Fruit fly (Drosophila melanogaster) whole organism, embryonic: ENCODE measurements around the gene rk.

Experiments used
- Abd-B ChIP-seq: fragments of 200-800 bp; sonication (Bioruptor generic); optimal IDR thresholded peaks from 2 replicates; lab custom pipeline; 2018; ENCODE audit warnings: missing biosample characterization, mild to moderate bottlenecking, missing genetic modification characterization, moderate library complexity
- Antp ChIP-seq: fragments of 200-800 bp; sonication (Bioruptor generic); optimal IDR thresholded peaks from 3 replicates; lab custom pipeline; 2016; ENCODE audit warnings: missing biosample characterization, missing genetic modification characterization
- Blimp-1 ChIP-seq: fragments of 200-800 bp; sonication (Bioruptor generic); optimal IDR thresholded peaks from 3 replicates; lab custom pipeline; 2018; ENCODE audit warnings: missing biosample characterization, missing genetic modification characterization, mild to moderate bottlenecking, moderate library complexity, missing genetic modification reagents
- CG10366 ChIP-seq: fragments of 200-800 bp; sonication (Bioruptor generic); IDR thresholded peaks from 2 replicates; pipeline ENCODE4 v1.3.6; 2022; ENCODE audit warnings: missing biosample characterization, missing genetic modification characterization
- CG10565 ChIP-seq: fragments of 200-800 bp; sonication (Bioruptor generic); optimal IDR thresholded peaks from 3 replicates; lab custom pipeline; 2016; ENCODE audit warnings: missing biosample characterization, mild to moderate bottlenecking, missing genetic modification characterization
- CG11093 ChIP-seq: fragments of 200-800 bp; sonication (Bioruptor generic); IDR thresholded peaks from 3 replicates; pipeline ENCODE4 v1.3.6; 2022; ENCODE audit warnings: missing biosample characterization, missing genetic modification characterization
- CG11456 ChIP-seq: fragments of 200-800 bp; sonication (Bioruptor generic); IDR thresholded peaks from 3 replicates; pipeline ENCODE4 v1.3.6; 2022; ENCODE audit warnings: missing biosample characterization, missing genetic modification characterization
- CG18011 ChIP-seq: fragments of 200-800 bp; sonication (Bioruptor generic); optimal IDR thresholded peaks from 2 replicates; lab custom pipeline; 2017; ENCODE audit warnings: missing biosample characterization, missing genetic modification characterization, mild to moderate bottlenecking, moderate library complexity, missing genotype
- CG18262 ChIP-seq: fragments of 200-800 bp; optimal IDR thresholded peaks from 3 replicates; lab custom pipeline; 2019; ENCODE audit warnings: missing biosample characterization, mild to moderate bottlenecking, missing genetic modification characterization, moderate library complexity
- CG2712 ChIP-seq: fragments of 200-800 bp; optimal IDR thresholded peaks from 3 replicates; lab custom pipeline; 2019; ENCODE audit warnings: missing biosample characterization, mild to moderate bottlenecking, missing genetic modification characterization, moderate library complexity
- CG33213 ChIP-seq: fragments of 200-800 bp; sonication (Bioruptor generic); optimal IDR thresholded peaks from 3 replicates; lab custom pipeline; 2016; ENCODE audit warnings: missing biosample characterization, missing genetic modification characterization
- CG4424 ChIP-seq: fragments of 200-800 bp; sonication (Bioruptor generic); optimal IDR thresholded peaks from 3 replicates; lab custom pipeline; 2016; ENCODE audit warnings: missing biosample characterization, missing genetic modification characterization
- CG4730 ChIP-seq: fragments of 200-800 bp; sonication (Bioruptor generic); IDR thresholded peaks from 2 replicates; pipeline ENCODE4 v1.3.6; 2022; ENCODE audit warnings: missing biosample characterization, missing genetic modification characterization
- CG5245 ChIP-seq: fragments of 200-800 bp; sonication (Bioruptor generic); optimal IDR thresholded peaks from 3 replicates; lab custom pipeline; 2016; ENCODE audit warnings: missing biosample characterization, missing genetic modification characterization
- CG9797 ChIP-seq: fragments of 200-800 bp; sonication (Bioruptor generic); optimal IDR thresholded peaks from 3 replicates; lab custom pipeline; 2018; ENCODE audit warnings: missing biosample characterization, mild to moderate bottlenecking, missing genetic modification characterization
- Dll ChIP-seq: fragments of 200-800 bp; sonication (Bioruptor generic); IDR thresholded peaks from 4 replicates; pipeline ENCODE4 v1.3.6; 2022; ENCODE audit warnings: missing biosample characterization, missing genetic modification characterization; ENCODE audit not compliant: partially characterized antibody
- Drgx ChIP-seq: fragments of 200-800 bp; sonication (Bioruptor generic); IDR thresholded peaks from 2 replicates; pipeline ENCODE4 v1.3.6; 2022; ENCODE audit warnings: missing biosample characterization, missing genetic modification characterization
- Ets65A ChIP-seq: fragments of 200-800 bp; sonication (Bioruptor generic); peaks from one replicate; lab custom pipeline; 2016; ENCODE audit warnings: missing biosample characterization, missing genetic modification characterization
- HLH4C ChIP-seq: fragments of 200-800 bp; sonication (Bioruptor generic); IDR thresholded peaks from 3 replicates; pipeline ENCODE4 v1.3.6; 2022; ENCODE audit warnings: missing biosample characterization, missing genetic modification characterization; ENCODE audit not compliant: partially characterized antibody
- NC2α ChIP-seq: fragments of 200-800 bp; sonication (Bioruptor generic); optimal IDR thresholded peaks from 2 replicates; lab custom pipeline; 2016; ENCODE audit warnings: missing biosample characterization, missing genetic modification characterization
- NFAT ChIP-seq: fragments of 200-800 bp; sonication (Bioruptor generic); IDR thresholded peaks from 2 replicates; pipeline ENCODE4 v1.3.6; 2022; ENCODE audit warnings: missing biosample characterization, missing genetic modification characterization
- Optix ChIP-seq: fragments of 200-800 bp; sonication (Bioruptor generic); IDR thresholded peaks from 3 replicates; pipeline ENCODE4 v1.3.6; 2022; ENCODE audit warnings: missing biosample characterization, missing genetic modification characterization
- Sox102F ChIP-seq: fragments of 200-800 bp; sonication (Bioruptor generic); optimal IDR thresholded peaks from 2 replicates; lab custom pipeline; 2018; ENCODE audit warnings: missing biosample characterization, mild to moderate bottlenecking, missing genetic modification characterization, moderate library complexity
- YL-1 ChIP-seq: fragments of 200-800 bp; sonication (Bioruptor generic); optimal IDR thresholded peaks from 3 replicates; lab custom pipeline; 2017; ENCODE audit warnings: missing biosample characterization, mild to moderate bottlenecking, missing genetic modification characterization
- ara ChIP-seq: fragments of 200-800 bp; sonication (Bioruptor generic); IDR thresholded peaks from 2 replicates; pipeline ENCODE4 v1.3.6; 2022; ENCODE audit warnings: missing biosample characterization, missing genetic modification characterization
- ase ChIP-seq: fragments of 200-800 bp; sonication (Bioruptor generic); IDR thresholded peaks from 3 replicates; pipeline ENCODE4 v1.3.6; 2022; ENCODE audit warnings: missing biosample characterization, missing genetic modification characterization
- az2 ChIP-seq: fragments of 200-800 bp; sonication (Bioruptor generic); optimal IDR thresholded peaks from 3 replicates; lab custom pipeline; 2016; ENCODE audit warnings: missing biosample characterization, missing genetic modification characterization
- bsh ChIP-seq, 2 experiments: fragments of 200-800 bp; sonication (Bioruptor generic); optimal IDR thresholded peaks; 2 replicates each; lab custom pipeline; 2017 to 2018; ENCODE audit warnings: mild to moderate bottlenecking in 2 of 2, missing biosample characterization in 2 of 2, missing genetic modification characterization in 2 of 2, moderate library complexity in 1 of 2
- cg ChIP-seq: fragments of 200-800 bp; sonication (Bioruptor generic); optimal IDR thresholded peaks from 3 replicates; lab custom pipeline; 2019; ENCODE audit warnings: missing biosample characterization, mild to moderate bottlenecking, missing genetic modification characterization, moderate library complexity
- ci ChIP-seq: fragments of 200-800 bp; sonication (Bioruptor generic); IDR thresholded peaks from 3 replicates; pipeline ENCODE4 v1.3.6; 2022; ENCODE audit warnings: missing biosample characterization, missing genetic modification characterization
- corto ChIP-seq: fragments of 200-800 bp; sonication (Bioruptor generic); optimal IDR thresholded peaks from 2 replicates; lab custom pipeline; 2016; ENCODE audit warnings: missing biosample characterization, mild to moderate bottlenecking, missing genetic modification characterization, moderate library complexity
- esg ChIP-seq: fragments of 200-800 bp; sonication (Bioruptor generic); conservative IDR thresholded peaks from 2 replicates; pipeline ENCODE4 v1.3.6; 2022; ENCODE audit warnings: missing biosample characterization, missing genetic modification characterization
- hkb ChIP-seq, 2 experiments: fragments of 200-800 bp in 1 of 2; fragments of >200 bp in 1 of 2; sonication (Bioruptor generic) in 1 of 2; IDR thresholded peaks in 1 of 2; optimal IDR thresholded peaks in 1 of 2; 2 replicates each; pipeline versions ENCODE4 v1.3.6 to Lab custom; 2017 to 2022; ENCODE audit warnings: missing biosample characterization in 1 of 2, missing genetic modification characterization in 1 of 2
- ind ChIP-seq: fragments of 200-800 bp; sonication (Bioruptor generic); optimal IDR thresholded peaks from 3 replicates; lab custom pipeline; 2016; ENCODE audit warnings: missing biosample characterization, missing genetic modification characterization
- kay ChIP-seq: fragments of 200-800 bp; sonication (Bioruptor generic); optimal IDR thresholded peaks from 2 replicates; lab custom pipeline; 2016; ENCODE audit warnings: missing biosample characterization, missing genetic modification characterization
- maf-S ChIP-seq: fragments of 200-800 bp; sonication (Bioruptor generic); optimal IDR thresholded peaks from 2 replicates; lab custom pipeline; 2016; ENCODE audit warnings: missing biosample characterization, missing genetic modification characterization
- nom ChIP-seq: fragments of 200-800 bp; sonication (Bioruptor generic); optimal IDR thresholded peaks from 2 replicates; lab custom pipeline; 2017; ENCODE audit warnings: missing biosample characterization, missing genetic modification characterization, mild to moderate bottlenecking, moderate library complexity, missing genetic modification reagents
- pan ChIP-seq, 4 experiments: fragments of >200 bp in 3 of 4; fragments of 200-800 bp in 1 of 4; sonication (Bioruptor generic) in 1 of 4; optimal IDR thresholded peaks in 3 of 4; IDR thresholded peaks in 1 of 4; 2 replicates each; pipeline versions ENCODE4 v1.3.6 to Lab custom; 2017 to 2022; ENCODE audit warnings: missing biosample characterization in 2 of 4, missing genetic modification characterization in 2 of 4, mixed read lengths in 1 of 4
- peb ChIP-seq: fragments of 200-800 bp; sonication (Bioruptor generic); IDR thresholded peaks from 2 replicates; pipeline ENCODE4 v1.3.6; 2022; ENCODE audit warnings: missing biosample characterization, missing genetic modification characterization
- sens ChIP-seq: fragments of 200-800 bp; sonication (Bioruptor generic); peaks from one replicate; lab custom pipeline; 2016; ENCODE audit warnings: missing biosample characterization, missing genetic modification characterization
- seq ChIP-seq: fragments of 200-800 bp; sonication (Bioruptor generic); IDR thresholded peaks from 2 replicates; pipeline ENCODE4 v1.3.6; 2022; ENCODE audit warnings: missing biosample characterization, missing genetic modification characterization
- slbo ChIP-seq: fragments of 200-800 bp; sonication (Bioruptor generic); IDR thresholded peaks from 2 replicates; pipeline ENCODE4 v1.3.6; 2022; ENCODE audit warnings: missing biosample characterization, missing genetic modification characterization
- so ChIP-seq: fragments of 200-800 bp; sonication (Bioruptor generic); IDR thresholded peaks from 3 replicates; pipeline ENCODE4 v1.3.6; 2022; ENCODE audit warnings: missing biosample characterization, missing genetic modification characterization
- stwl ChIP-seq: fragments of 200-800 bp; sonication (Bioruptor generic); optimal IDR thresholded peaks from 3 replicates; lab custom pipeline; 2018; ENCODE audit warnings: missing biosample characterization, mild to moderate bottlenecking, missing genetic modification characterization, moderate library complexity
- vvl ChIP-seq: fragments of 200-800 bp; sonication (Bioruptor generic); IDR thresholded peaks from 2 replicates; pipeline ENCODE4 v1.3.6; 2022; ENCODE audit warnings: missing biosample characterization, missing genetic modification characterization

The rk gene

dm6 chr2L:13963467-13964122 lies 37.5 kb downstream of the rk start, which contains the start of gene NimB1:
TSS of gene NimB1 (plus strand) at chr2L:13963507.
- TF ChIP-seq NFAT (no peak), CG33213 (GFP tag; lab: Kevin White, UChicago) (no peak), CG18262 (tag; lab: Kevin White, UChicago) (no peak), Ets65A (GFP tag; lab: Kevin White, UChicago) (peak; percentile 67), CG2712 (tag; lab: Kevin White, UChicago) (no peak)

DNA sequence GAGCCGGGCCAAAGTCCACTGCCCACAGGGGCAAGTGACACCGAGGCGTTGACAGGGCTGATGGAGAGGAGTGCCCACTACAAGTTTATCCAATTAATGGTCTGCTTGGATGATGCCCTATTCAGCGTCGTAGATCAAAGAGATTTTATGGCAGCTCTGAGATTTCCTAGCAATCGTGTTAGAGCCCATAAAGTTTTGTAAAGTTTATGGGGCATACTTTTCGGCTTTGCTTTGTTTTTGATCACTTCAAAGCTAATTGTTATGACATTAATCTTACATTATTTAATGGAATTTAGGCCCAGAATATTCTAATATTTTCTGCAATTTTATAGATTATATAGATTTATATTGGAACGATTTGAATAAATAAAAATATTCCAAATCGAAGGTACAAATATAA lies 40.6 kb downstream of the rk start:
- 0 out of 3 replicates have a peak, but pooled peaks have one; percentile 4 for TF ChIP-seq CG11456 (GFP tag; lab: Robert Waterston, UW)
- 0 out of 3 replicates have a peak, but pooled peaks have one; percentile 10 for TF ChIP-seq Optix (GFP tag; lab: Robert Waterston, UW)
- no peak for TF ChIP-seq kay (GFP tag; lab: Kevin White, UChicago)
- no peak for TF ChIP-seq so
- TF ChIP-seq nom (GFP tag; lab: Kevin White, UChicago), result no peak
- TF ChIP-seq HLH4C (GFP tag; lab: Robert Waterston, UW), result no peak
- no peak for TF ChIP-seq CG4424
- no peak for TF ChIP-seq Antp
- TF ChIP-seq Abd-B (GFP tag; lab: Kevin White, UChicago), result peak; percentile 27
- no peak for TF ChIP-seq CG11093 (GFP tag; lab: Robert Waterston, UW)
- TF ChIP-seq maf-S, result no peak
- TF ChIP-seq cg (GFP tag; lab: Kevin White, UChicago), result no peak
- TF ChIP-seq NC2α (GFP tag; lab: Kevin White, UChicago), result no peak
- no peak for TF ChIP-seq Dll (GFP tag; lab: Robert Waterston, UW)
- peak; percentile 95 for TF ChIP-seq CG18011
- no peak for TF ChIP-seq CG10565
- TF ChIP-seq stwl (tag; lab: Kevin White, UChicago), result peak; percentile 50
- no peak for TF ChIP-seq peb (GFP tag; lab: Robert Waterston, UW)
- no peak for TF ChIP-seq ind (GFP tag; lab: Kevin White, UChicago)

dm6 chr2L:13957239-13957638 lies 43.8 kb downstream of the rk start, which contains the start of gene NimA:
TSS of gene NimA (plus strand) at chr2L:13957539.
- no peak for TF ChIP-seq CG9797 (GFP tag; lab: Kevin White, UChicago)
- no peak for TF ChIP-seq YL-1 (GFP tag; lab: Kevin White, UChicago)
- TF ChIP-seq Drgx (GFP tag; lab: Robert Waterston, UW), result 0 out of 2 replicates have a peak, but pooled peaks have one; percentile 21
- TF ChIP-seq Blimp-1 (GFP tag; lab: Kevin White, UChicago), result peak; percentile 17
- no peak for TF ChIP-seq seq (GFP tag; lab: Robert Waterston, UW)
- TF ChIP-seq vvl (GFP tag; lab: Robert Waterston, UW), result no peak

DNA sequence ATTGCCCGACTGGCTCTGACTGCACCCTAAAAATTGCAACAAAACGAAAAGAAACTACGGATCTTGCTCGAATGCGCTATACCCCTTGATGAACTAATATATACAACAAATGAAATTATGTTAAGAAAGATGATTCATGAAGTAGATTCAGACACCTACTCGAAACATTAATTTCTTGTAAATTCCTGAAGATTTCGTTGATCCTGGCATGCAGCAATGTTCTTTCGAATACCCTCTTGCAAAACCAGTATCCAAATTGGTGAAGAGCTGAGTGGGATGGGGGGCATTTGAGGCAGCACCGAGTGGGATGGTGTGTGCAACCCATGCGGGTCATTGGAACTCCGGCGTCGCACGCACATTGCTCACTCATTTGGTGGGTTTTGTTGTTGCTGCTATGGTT lies 45.3 kb downstream of the rk start:
- peak; percentile 70 for TF ChIP-seq corto (GFP tag; lab: Kevin White, UChicago)
- peak; percentile 35 for TF ChIP-seq Sox102F (GFP tag; lab: Kevin White, UChicago)
- 0 out of 3 replicates have a peak, but pooled peaks have one; percentile 42 for TF ChIP-seq ase (GFP tag; lab: Robert Waterston, UW)
- TF ChIP-seq sens (GFP tag; lab: Kevin White, UChicago), result peak; percentile 66
- peak; percentile 10; the same call in 1 of the 2 replicates for TF ChIP-seq CG4730 (GFP tag; lab: Robert Waterston, UW)
- 0 out of 2 replicates have a peak, but pooled peaks have one; percentile 24 for TF ChIP-seq esg (GFP tag; lab: Robert Waterston, UW)
- no peak for TF ChIP-seq az2 (GFP tag; lab: Kevin White, UChicago)
- peak; percentile 31 for TF ChIP-seq Blimp-1 (GFP tag; lab: Kevin White, UChicago)
- TF ChIP-seq ci (GFP tag; lab: Robert Waterston, UW), result 0 out of 3 replicates have a peak, but pooled peaks have one; percentile 21
- no peak for TF ChIP-seq hkb (optimal IDR thresholded peaks at IDR 0.05; lab: Kevin White, UChicago)
- no peak for TF ChIP-seq hkb (GFP tag; IDR thresholded peaks at IDR 0.05; lab: Robert Waterston, UW)
- no peak for TF ChIP-seq CG5245 (GFP tag; lab: Kevin White, UChicago)
- TF ChIP-seq CG10366 (GFP tag; lab: Robert Waterston, UW), result peak; percentile 14; the same call in 1 of the 2 replicates
- peak in 1 of 2 experiments; percentile 84 for TF ChIP-seq bsh (GFP tag; optimal IDR thresholded peaks at IDR 0.05; lab: Kevin White, UChicago)
- TF ChIP-seq pan (optimal IDR thresholded peaks at IDR 0.05; lab: Kevin White, UChicago), result no peak
- TF ChIP-seq pan (GFP tag; optimal IDR thresholded peaks at IDR 0.05 in 1 of 2, IDR thresholded peaks at IDR 0.05 in 1 of 2), result peak in 1 of 2 experiments; percentile 21
- 0 out of 2 replicates have a peak, but pooled peaks have one; percentile 10 for TF ChIP-seq slbo (GFP tag; lab: Robert Waterston, UW)
- TF ChIP-seq ara, result peak; percentile 18; the same call in 1 of the 2 replicates
